Worm (Caenorhabditis elegans) whole organism, midembryonic: ENCODE measurements around the gene F13E9.12.

ENCODE experiments used
- T22C8.4 ChIP-seq: fragments of 200-800 bp; sonication (Bioruptor generic); IDR thresholded peaks from 2 replicates; pipeline ENCODE4 v1.3.6; 2022; ENCODE audit warnings: missing genetic modification characterization, missing compliant biosample characterization
- cog-1 ChIP-seq: sonication (generic microtip); optimal IDR thresholded peaks from 2 replicates; lab custom pipeline; 2016; ENCODE audit warnings: missing genetic modification characterization, missing compliant biosample characterization
- flt-1 ChIP-seq: fragments of 200-800 bp; sonication (Bioruptor generic); IDR thresholded peaks from 2 replicates; pipeline ENCODE4 v1.3.6; 2022; ENCODE audit warnings: missing genetic modification characterization, missing compliant biosample characterization
- klf-2 ChIP-seq: fragments of 200-800 bp; sonication (Bioruptor generic); conservative IDR thresholded peaks from 2 replicates; pipeline ENCODE4 v1.3.6; 2022; ENCODE audit warnings: missing genetic modification reagents, missing genetic modification characterization, missing compliant biosample characterization
- med-1 ChIP-seq: sonication (generic microtip); optimal IDR thresholded peaks from 2 replicates; lab custom pipeline; 2017; ENCODE audit warnings: missing genetic modification characterization, mild to moderate bottlenecking, missing compliant biosample characterization, antibody characterized with exemption, missing genetic modification reagents; ENCODE audit not compliant: insufficient read depth
- ref-1 ChIP-seq: fragments of 200-800 bp; sonication (Bioruptor generic); conservative IDR thresholded peaks from 2 replicates; pipeline ENCODE4 v1.3.6; 2022; ENCODE audit warnings: missing genetic modification reagents, missing genetic modification characterization, missing compliant biosample characterization
- tab-1 ChIP-seq: fragments of 200-800 bp; sonication (Bioruptor generic); IDR thresholded peaks from 2 replicates; pipeline ENCODE4 v1.3.6; 2022; ENCODE audit warnings: missing genetic modification characterization, missing compliant biosample characterization
- ztf-23 ChIP-seq: fragments of 200-800 bp; sonication (Bioruptor generic); IDR thresholded peaks from 2 replicates; pipeline ENCODE4 v1.3.6; 2022; ENCODE audit warnings: missing genetic modification reagents, missing genetic modification characterization, missing compliant biosample characterization
- ztf-29 ChIP-seq: fragments of 200-800 bp; sonication (Bioruptor generic); IDR thresholded peaks from 2 replicates; pipeline ENCODE4 v1.3.6; 2022; ENCODE audit warnings: missing genetic modification reagents, missing genetic modification characterization, missing compliant biosample characterization

ce11 chrIV:10832148-10832547 is 42.3 kb downstream of the F13E9.12 start, which contains the start of gene best-15:
- no peak for TF ChIP-seq tab-1 (GFP tag; lab: Robert Waterston, UW)
- TF ChIP-seq cog-1 (tag; lab: Kevin White, UChicago), result no peak
- no peak for TF ChIP-seq flt-1 (GFP tag; lab: Robert Waterston, UW)
- TF ChIP-seq ztf-29, result no peak
- no peak for TF ChIP-seq ref-1 (GFP tag; lab: Robert Waterston, UW)
- no peak for TF ChIP-seq T22C8.4 (GFP tag; lab: Robert Waterston, UW)
- no peak for TF ChIP-seq ztf-23 (GFP tag; lab: Robert Waterston, UW)
- no peak for TF ChIP-seq med-1 (GFP tag; lab: Kevin White, UChicago)
- TF ChIP-seq klf-2 (GFP tag; lab: Robert Waterston, UW), result no peak
